Worm (Caenorhabditis elegans) whole organism, L4 larva: ENCODE results near the gene gbh-2.

Experiments
- F10B5.3 ChIP-seq: sonication (generic microtip); optimal IDR thresholded peaks from 2 replicates; lab custom pipeline; 2016; ENCODE audit warnings: mild to moderate bottlenecking, missing genetic modification characterization, missing compliant biosample characterization
- F26F4.8 ChIP-seq: fragments of 200-800 bp; sonication (Bioruptor generic); conservative IDR thresholded peaks from 2 replicates; pipeline ENCODE4 v1.3.6; 2022; ENCODE audit warnings: missing genetic modification characterization, missing compliant biosample characterization
- F37D6.2 ChIP-seq: sonication (generic microtip); optimal IDR thresholded peaks from 2 replicates; lab custom pipeline; 2016; ENCODE audit warnings: mild to moderate bottlenecking, missing genetic modification characterization, missing compliant biosample characterization
- F44E2.7 ChIP-seq: fragments of 200-800 bp; sonication (Bioruptor generic); IDR thresholded peaks from 2 replicates; pipeline ENCODE4 v2.1.2; 2022; ENCODE audit warnings: missing genetic modification characterization, missing compliant biosample characterization
- aha-1 ChIP-seq: fragments of 150-350 bp; peaks from one replicate; lab custom pipeline; 2014; ENCODE audit warnings: missing biosample characterization, missing genetic modification characterization
- ceh-32 ChIP-seq: sonication (generic microtip); optimal IDR thresholded peaks from 2 replicates; lab custom pipeline; 2016; ENCODE audit warnings: mild to moderate bottlenecking, missing genetic modification characterization, missing compliant biosample characterization; ENCODE audit not compliant: poor library complexity
- ces-1 ChIP-seq: fragments of 150-350 bp; sonication (generic microtip); optimal IDR thresholded peaks from 4 replicates; lab custom pipeline; 2014; ENCODE audit warnings: missing biosample characterization, missing genetic modification reagents, missing genetic modification characterization
- ctbp-1 ChIP-seq: fragments of 200-800 bp; sonication (Bioruptor generic); IDR thresholded peaks from 2 replicates; pipeline ENCODE4 v1.3.6; 2022; ENCODE audit warnings: missing genetic modification reagents, missing genetic modification characterization, missing compliant biosample characterization
- daf-16 ChIP-seq, 3 experiments: sonication (generic microtip); optimal IDR thresholded peaks; 2 replicates each; lab custom pipeline; 2016 to 2017; ENCODE audit warnings: missing genetic modification characterization in 3 of 3, missing genetic modification reagents in 3 of 3, mild to moderate bottlenecking in 2 of 3, missing compliant biosample characterization in 2 of 3, missing biosample characterization in 1 of 3, moderate library complexity in 1 of 3
- daf-8 ChIP-seq: fragments of 200-800 bp; sonication (Bioruptor generic); IDR thresholded peaks from 2 replicates; pipeline ENCODE4 v1.3.6; 2022; ENCODE audit warnings: missing genetic modification characterization, missing compliant biosample characterization
- fos-1 ChIP-seq: fragments of 150-350 bp; optimal IDR thresholded peaks from 2 replicates; lab custom pipeline; 2014; ENCODE audit warnings: missing biosample characterization, missing genetic modification characterization
- hif-1 ChIP-seq, 2 experiments: sonication (generic microtip); optimal IDR thresholded peaks; 2 replicates each; lab custom pipeline; 2016 to 2017; ENCODE audit warnings: missing compliant biosample characterization in 2 of 2, missing genetic modification characterization in 2 of 2, missing genetic modification reagents in 2 of 2, missing genotype in 2 of 2, mild to moderate bottlenecking in 1 of 2
- hlh-11 ChIP-seq: fragments of 200-800 bp; sonication (Bioruptor generic); optimal IDR thresholded peaks from 2 replicates; lab custom pipeline; 2018; ENCODE audit warnings: mild to moderate bottlenecking, missing genetic modification characterization, missing compliant biosample characterization
- hlh-30 ChIP-seq: sonication (generic microtip); optimal IDR thresholded peaks from 2 replicates; lab custom pipeline; 2017; ENCODE audit warnings: antibody characterized with exemption, mild to moderate bottlenecking, missing genetic modification characterization, missing compliant biosample characterization; ENCODE audit not compliant: insufficient read depth
- hmg-1.1 ChIP-seq: fragments of 200-800 bp; sonication (Bioruptor generic); IDR thresholded peaks from 2 replicates; pipeline ENCODE4 v1.3.6; 2022; ENCODE audit warnings: missing genetic modification reagents, missing genetic modification characterization, missing compliant biosample characterization
- lin-13 ChIP-seq: fragments of 150-350 bp; optimal IDR thresholded peaks from 2 replicates; lab custom pipeline; 2014; ENCODE audit warnings: missing biosample characterization, missing genetic modification reagents, missing genetic modification characterization
- lin-38 ChIP-seq: fragments of 200-800 bp; sonication (Bioruptor generic); IDR thresholded peaks from 2 replicates; pipeline ENCODE4 v1.3.6; 2022; ENCODE audit warnings: missing genetic modification reagents, missing genetic modification characterization, missing compliant biosample characterization
- lsy-2 ChIP-seq, 2 experiments: fragments of 150-350 bp in 1 of 2; sonication (generic microtip) in 1 of 2; optimal IDR thresholded peaks; 2 replicates each; lab custom pipeline; 2014 to 2017; ENCODE audit warnings: missing biosample characterization in 2 of 2, missing genetic modification characterization in 2 of 2
- mdt-29 ChIP-seq: fragments of 200-800 bp; sonication (Bioruptor generic); IDR thresholded peaks from 2 replicates; pipeline ENCODE4 v1.3.6; 2022; ENCODE audit warnings: missing genetic modification reagents, missing genetic modification characterization, missing compliant biosample characterization
- mxl-2 ChIP-seq: fragments of 200-800 bp; sonication (Bioruptor generic); conservative IDR thresholded peaks from 2 replicates; pipeline ENCODE4 v1.3.6; 2022; ENCODE audit warnings: missing genetic modification reagents, missing genetic modification characterization, missing compliant biosample characterization
- nhr-102 ChIP-seq: sonication (generic microtip); optimal IDR thresholded peaks from 2 replicates; lab custom pipeline; 2016; ENCODE audit warnings: mild to moderate bottlenecking, missing genetic modification characterization, moderate library complexity, missing compliant biosample characterization
- nhr-11 ChIP-seq: fragments of 150-350 bp; optimal IDR thresholded peaks from 2 replicates; lab custom pipeline; 2014; ENCODE audit warnings: missing biosample characterization, missing genetic modification characterization
- nhr-237 ChIP-seq: sonication (generic microtip); optimal IDR thresholded peaks from 2 replicates; lab custom pipeline; 2017; ENCODE audit warnings: missing biosample characterization, missing genetic modification characterization
- nhr-42 ChIP-seq: fragments of 200-800 bp; sonication (Bioruptor generic); IDR thresholded peaks from 2 replicates; pipeline ENCODE4 v1.3.6; 2022; ENCODE audit warnings: missing genetic modification characterization, missing compliant biosample characterization
- nhr-48 ChIP-seq: sonication (generic microtip); optimal IDR thresholded peaks from 2 replicates; lab custom pipeline; 2016; ENCODE audit warnings: mild to moderate bottlenecking, missing genetic modification characterization, missing compliant biosample characterization
- php-3 ChIP-seq: fragments of 200-800 bp; sonication (Bioruptor generic); IDR thresholded peaks from 2 replicates; pipeline ENCODE4 v1.3.6; 2022; ENCODE audit warnings: missing genetic modification reagents, missing genetic modification characterization, missing compliant biosample characterization
- pqm-1 ChIP-seq: sonication (generic microtip); optimal IDR thresholded peaks from 2 replicates; lab custom pipeline; 2017; ENCODE audit warnings: missing biosample characterization, missing genetic modification characterization
- snpc-4 ChIP-seq: fragments of 150-350 bp; optimal IDR thresholded peaks from 2 replicates; lab custom pipeline; 2014; ENCODE audit warnings: missing biosample characterization, missing genetic modification characterization
- spr-1 ChIP-seq: sonication (generic microtip); optimal IDR thresholded peaks from 2 replicates; lab custom pipeline; 2016; ENCODE audit warnings: mild to moderate bottlenecking, missing genetic modification characterization, missing compliant biosample characterization
- unc-62 ChIP-seq, 3 experiments: fragments of 150-350 bp in 1 of 3; sonication (generic microtip); optimal IDR thresholded peaks in 2 of 3; peaks in 1 of 3; 1 replicate in 1 of 3; 2 replicates in 2 of 3; lab custom pipeline; 2014 to 2017; ENCODE audit warnings: missing biosample characterization in 3 of 3, missing genetic modification characterization in 3 of 3, missing genetic modification reagents in 3 of 3, missing genotype in 1 of 3
- zip-11 ChIP-seq: fragments of 200-800 bp; sonication (Bioruptor generic); IDR thresholded peaks from 2 replicates; pipeline ENCODE4 v1.3.6; 2022; ENCODE audit warnings: missing genetic modification characterization, missing compliant biosample characterization

The gbh-2 gene

DNA sequence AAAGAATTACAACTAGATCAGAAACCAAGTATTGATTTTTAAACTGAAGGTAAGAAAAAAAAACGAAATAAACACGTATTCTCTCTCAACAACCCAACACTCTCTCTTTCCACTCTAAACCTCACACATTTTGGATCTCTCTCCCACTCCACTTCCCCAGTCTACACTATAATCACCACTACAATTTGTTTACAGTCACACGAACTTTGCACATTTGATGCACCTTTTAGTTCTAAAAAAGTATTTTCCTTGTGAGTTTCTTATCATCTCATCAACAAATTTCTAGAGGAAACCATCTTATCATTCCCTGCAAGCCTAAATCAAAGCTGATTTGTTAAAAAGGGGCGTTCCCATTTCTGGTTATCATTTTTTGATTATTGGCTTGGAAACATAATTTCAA, 1.1 kb upstream of the gbh-2 start (continued):
- TF ChIP-seq hlh-30 (peak; percentile 54), aha-1 (tag; lab: Kevin White, UChicago) (peak; percentile 80), lsy-2 (tag; optimal IDR thresholded peaks at IDR 0.05; lab: Kevin White, UChicago) (peak in 1 of 2 experiments; percentile 51), pqm-1 (tag; lab: Kevin White, UChicago) (peak; percentile 56), spr-1 (tag; lab: Kevin White, UChicago) (no peak), daf-16 (GFP tag; optimal IDR thresholded peaks at IDR 0.05; lab: Kevin White, UChicago) (peak in 1 of 2 experiments; percentile 77), daf-16 (tag; optimal IDR thresholded peaks at IDR 0.05; lab: Kevin White, UChicago) (peak; percentile 98), nhr-48 (tag; lab: Kevin White, UChicago) (peak; percentile 73)

DNA sequence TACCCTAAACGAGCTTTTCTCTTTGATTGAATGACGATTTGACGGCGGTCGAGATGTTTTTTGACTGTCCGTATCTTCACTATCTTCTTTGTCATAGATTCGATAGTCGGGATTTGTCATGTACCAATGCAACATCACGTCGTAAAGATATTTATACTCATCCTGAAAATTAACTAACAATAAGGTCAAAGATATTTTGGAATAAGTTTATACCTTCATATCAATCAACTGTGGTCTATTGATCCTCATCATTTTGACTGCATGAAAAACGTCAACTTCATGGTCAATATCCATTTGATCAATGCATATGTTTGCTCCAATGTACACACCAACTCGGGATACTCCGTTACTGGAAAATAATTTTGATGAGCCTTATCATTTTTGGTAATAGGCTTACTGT, 2.4 kb downstream of the gbh-2 start:
- TF ChIP-seq hif-1 (tag; optimal IDR thresholded peaks at IDR 0.05; lab: Kevin White, UChicago) (no peak), nhr-102 (no peak), unc-62 (GFP tag; optimal IDR thresholded peaks at IDR 0.05 in 1 of 2; lab: Kevin White, UChicago) (peak in 1 of 2 experiments; percentile 63), unc-62 (tag; optimal IDR thresholded peaks at IDR 0.05; lab: Kevin White, UChicago) (no peak), ctbp-1 (GFP tag; lab: Robert Waterston, UW) (no peak), mdt-29 (GFP tag; lab: Robert Waterston, UW) (no peak), php-3 (GFP tag; lab: Robert Waterston, UW) (no peak), mxl-2 (GFP tag; lab: Robert Waterston, UW) (no peak), F37D6.2 (tag; lab: Kevin White, UChicago) (no peak), aha-1 (tag; lab: Kevin White, UChicago) (peak; percentile 53)

DNA sequence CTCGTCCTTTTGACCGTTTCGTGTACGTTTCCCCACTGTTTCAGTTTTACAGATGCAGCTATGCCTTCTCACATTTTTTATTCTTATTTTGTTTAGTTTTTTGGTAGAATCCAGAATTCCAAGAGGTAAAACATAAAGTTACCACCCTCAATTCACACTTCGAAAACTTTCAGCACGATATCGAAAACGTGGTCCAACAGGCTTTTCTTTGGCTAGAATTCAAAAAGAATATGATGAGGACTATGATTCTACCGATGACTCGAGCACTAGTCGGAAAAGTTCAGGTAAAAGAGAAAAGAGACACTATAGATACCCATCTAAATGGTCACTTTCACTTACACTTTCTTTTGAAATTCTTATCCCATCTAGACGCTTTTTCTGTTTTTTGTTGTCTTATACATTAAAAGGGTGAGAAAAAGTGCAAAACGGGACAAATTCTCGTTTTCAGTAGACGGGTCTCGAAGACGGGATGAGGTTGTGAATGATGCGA, 8.6 kb downstream of the gbh-2 start, which contains the start of gene M05D6.9:
Gene M05D6.9 (plus strand): TSS at position 51 of the 490 bp plus-strand sequence.
- TF ChIP-seq snpc-4 (tag; lab: Kevin White, UChicago) (no peak), unc-62 (GFP tag; optimal IDR thresholded peaks at IDR 0.05 in 1 of 2; lab: Kevin White, UChicago) (peak in 1 of 2 experiments; percentile 80), unc-62 (tag; optimal IDR thresholded peaks at IDR 0.05; lab: Kevin White, UChicago) (no peak)

DNA sequence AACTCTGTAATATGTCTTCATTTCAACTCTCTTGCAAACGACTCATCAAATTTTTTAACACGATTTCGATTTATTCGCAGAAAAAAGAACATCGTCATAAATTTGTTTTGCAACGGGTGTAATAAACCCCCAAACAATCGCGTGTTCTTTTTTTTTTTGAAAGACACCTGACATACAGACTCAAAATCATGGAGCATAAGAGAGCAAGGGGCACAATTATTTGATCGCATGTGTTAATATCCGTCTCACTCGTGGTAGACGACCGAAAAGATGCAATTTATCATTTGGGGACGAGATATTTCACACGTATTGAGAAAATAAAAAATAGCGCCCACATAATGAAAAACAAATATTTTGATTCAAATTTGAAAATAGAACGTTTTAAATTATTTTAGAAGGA, 10.5 kb downstream of the gbh-2 start:
- no peak for TF ChIP-seq ceh-32 (tag; lab: Kevin White, UChicago)
- no peak for TF ChIP-seq F44E2.7
- peak; percentile 45 for TF ChIP-seq hlh-30
- peak in 1 of 2 experiments; percentile 65 for TF ChIP-seq daf-16 (GFP tag; optimal IDR thresholded peaks at IDR 0.05; lab: Kevin White, UChicago)
- no peak for TF ChIP-seq daf-16 (tag; optimal IDR thresholded peaks at IDR 0.05; lab: Kevin White, UChicago)
- TF ChIP-seq daf-8 = no peak
- TF ChIP-seq F26F4.8 = no peak
- TF ChIP-seq hlh-11 (tag; lab: Kevin White, UChicago) = peak; percentile 29
- no peak for TF ChIP-seq nhr-237 (tag; lab: Kevin White, UChicago)
- TF ChIP-seq F37D6.2 (tag; lab: Kevin White, UChicago) = no peak
- no peak for TF ChIP-seq lin-13 (GFP tag; lab: Kevin White, UChicago)
- no peak for TF ChIP-seq hmg-1.1
- no peak for TF ChIP-seq ces-1 (GFP tag; lab: Kevin White, UChicago)
- peak in 1 of 2 experiments; percentile 0 for TF ChIP-seq hif-1 (tag; optimal IDR thresholded peaks at IDR 0.05; lab: Kevin White, UChicago)
- no peak for TF ChIP-seq nhr-42 (GFP tag; lab: Robert Waterston, UW)

DNA sequence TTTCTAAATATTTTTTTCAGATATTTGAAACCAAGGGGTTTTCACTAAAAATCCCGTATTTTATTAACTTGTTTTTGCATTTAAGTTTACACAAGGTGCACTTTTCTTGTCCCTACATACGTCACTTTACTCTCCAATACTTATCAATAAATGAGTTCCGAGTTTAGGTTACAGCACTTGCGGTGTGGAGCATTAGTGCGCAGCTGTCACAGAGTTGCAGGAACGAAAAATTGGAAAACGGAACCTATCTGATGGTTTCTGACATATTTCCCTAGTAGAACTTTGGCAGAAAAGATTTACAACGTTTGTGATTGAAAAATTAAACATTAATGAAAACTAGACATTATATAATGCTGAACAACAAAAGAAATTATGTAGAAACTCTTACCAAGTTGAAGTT, 12.5 kb downstream of the gbh-2 start:
- TF ChIP-seq php-3 (GFP tag; lab: Robert Waterston, UW) (no peak), aha-1 (tag; lab: Kevin White, UChicago) (peak; percentile 86)

DNA sequence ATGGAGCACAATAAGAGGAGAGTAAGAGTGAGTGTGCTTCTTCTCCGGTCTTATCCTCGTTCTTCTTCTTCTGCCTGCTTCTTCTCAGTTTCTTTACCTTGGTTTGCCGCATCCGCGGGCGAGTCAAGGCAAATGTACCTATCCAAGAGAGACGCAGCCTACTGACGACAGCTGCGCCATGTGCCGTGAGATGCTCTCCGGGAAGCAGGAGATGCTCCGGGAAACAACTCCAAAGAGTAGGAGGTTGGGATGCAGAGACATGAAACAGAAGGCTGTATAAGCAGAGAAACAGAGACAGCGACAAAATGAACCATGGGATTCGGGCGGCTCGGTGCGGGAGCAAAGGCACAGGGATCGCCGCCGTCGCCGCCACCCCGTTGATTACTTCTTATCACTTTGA, 13.3 kb downstream of the gbh-2 start:
- TF ChIP-seq lin-38 (GFP tag; lab: Robert Waterston, UW) (0 out of 2 replicates have a peak, but pooled peaks have one; percentile 9), F10B5.3 (tag; lab: Kevin White, UChicago) (no peak), fos-1 (tag; lab: Kevin White, UChicago) (no peak), nhr-11 (tag; lab: Kevin White, UChicago) (peak; percentile 40), unc-62 (GFP tag; optimal IDR thresholded peaks at IDR 0.05 in 1 of 2; lab: Kevin White, UChicago) (peak in 1 of 2 experiments; percentile 72), unc-62 (tag; optimal IDR thresholded peaks at IDR 0.05; lab: Kevin White, UChicago) (no peak), hmg-1.1 (0 out of 2 replicates have a peak, but pooled peaks have one; percentile 32), zip-11 (no peak), php-3 (GFP tag; lab: Robert Waterston, UW) (no peak), hif-1 (tag; optimal IDR thresholded peaks at IDR 0.05; lab: Kevin White, UChicago) (peak in 1 of 2 experiments; percentile 34), daf-16 (GFP tag; optimal IDR thresholded peaks at IDR 0.05; lab: Kevin White, UChicago) (peak in 1 of 2 experiments; percentile 37), daf-16 (tag; optimal IDR thresholded peaks at IDR 0.05; lab: Kevin White, UChicago) (no peak), hlh-11 (tag; lab: Kevin White, UChicago) (peak; percentile 51)
